Worm (Caenorhabditis elegans) whole organism, young adult: ENCODE results near the gene spat-1.

Experiments
- F23B12.7 ChIP-seq: sonication (generic microtip); optimal IDR thresholded peaks from 2 replicates; lab custom pipeline; 2017; ENCODE audit warnings: missing genetic modification characterization, mild to moderate bottlenecking, missing compliant biosample characterization, antibody characterized with exemption, moderate library complexity; ENCODE audit not compliant: insufficient read depth
- fkh-3 ChIP-seq: sonication (generic microtip); optimal IDR thresholded peaks from 2 replicates; lab custom pipeline; 2016; ENCODE audit warnings: mild to moderate bottlenecking, missing genetic modification characterization, missing compliant biosample characterization
- nfya-2 ChIP-seq: fragments of 200-800 bp; sonication (Bioruptor generic); IDR thresholded peaks from 2 replicates; pipeline ENCODE4 v1.3.6; 2022; ENCODE audit warnings: missing genetic modification reagents, missing genetic modification characterization, missing compliant biosample characterization
- nhr-90 ChIP-seq: sonication (generic microtip); optimal IDR thresholded peaks from 2 replicates; lab custom pipeline; 2016; ENCODE audit warnings: missing genotype, mild to moderate bottlenecking, missing genetic modification characterization, missing compliant biosample characterization

DNA sequence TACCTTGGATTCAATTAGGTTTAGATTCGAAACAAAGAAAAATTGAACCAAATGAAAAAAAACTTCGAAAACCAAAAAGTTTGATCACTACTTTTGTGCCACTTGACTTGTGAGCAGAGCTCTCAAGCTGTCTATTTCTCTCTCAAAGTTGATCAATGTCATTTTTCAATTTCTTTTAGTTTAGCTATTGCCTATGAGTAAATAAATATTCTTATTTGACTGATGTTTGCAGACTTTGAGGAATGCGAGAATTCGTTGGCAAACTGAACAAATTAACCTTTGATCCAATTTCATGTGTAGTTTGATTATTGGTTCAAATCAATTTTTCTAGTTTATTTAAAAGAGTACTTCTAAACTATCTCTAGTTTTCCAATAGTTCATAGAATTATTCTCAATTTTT lies 44.7 kb upstream of the spat-1 start:
- TF ChIP-seq nfya-2 (no peak), fkh-3 (tag; lab: Kevin White, UChicago) (no peak), nhr-90 (no peak), F23B12.7 (tag; lab: Kevin White, UChicago) (no peak)
